Fruit fly (Drosophila melanogaster): Measurements from ENCODE around the gene Spn28F.

The Spn28F gene

dm6 chr2L:8277561-8278201, 36.1 kb upstream of the Spn28F start (continued):
- TF ChIP-seq CG8765 (GFP tag; IDR thresholded peaks at IDR 0.05) (peak; percentile 96), kay (GFP tag; optimal IDR thresholded peaks at IDR 0.05) (peak; percentile 97), CG8388 (GFP tag; optimal IDR thresholded peaks at IDR 0.05) (peak; percentile 98), CG10366 (GFP tag; IDR thresholded peaks at IDR 0.05) (peak; percentile 98), sug (tag; optimal IDR thresholded peaks at IDR 0.05) (peak; percentile 81), bab2 (GFP tag; optimal IDR thresholded peaks at IDR 0.05) (peak; percentile 95), CG11247 (GFP tag; IDR thresholded peaks at IDR 0.05) (peak; percentile 98), tap (tag; optimal IDR thresholded peaks at IDR 0.05) (peak; percentile 93), run (tag; optimal IDR thresholded peaks at IDR 0.05) (peak; percentile 97), crol (GFP tag; IDR thresholded peaks at IDR 0.05) (peak; percentile 84), CG13424 (tag; optimal IDR thresholded peaks at IDR 0.05) (peak; percentile 99), CG12942 (GFP tag; optimal IDR thresholded peaks at IDR 0.05) (peak; percentile 97), sima (GFP tag; optimal IDR thresholded peaks at IDR 0.05) (peak; percentile 82), insv (GFP tag; optimal IDR thresholded peaks at IDR 0.05) (peak; percentile 11 to 62), CG12155 (GFP tag; optimal IDR thresholded peaks at IDR 0.05) (peak; percentile 94), CG1529 (GFP tag; optimal IDR thresholded peaks at IDR 0.05) (peak; percentile 98), CG17829 (tag; optimal IDR thresholded peaks at IDR 0.05) (peak; percentile 97), Trl (optimal IDR thresholded peaks at IDR 0.05) (peak; percentile 88), Trl (GFP tag; optimal IDR thresholded peaks at IDR 0.05) (peak; percentile 58), Nf-YC (tag; optimal IDR thresholded peaks at IDR 0.05) (peak; percentile 73), sim (GFP tag; IDR thresholded peaks at IDR 0.05) (peak; percentile 99), CG2116 (GFP tag; optimal IDR thresholded peaks at IDR 0.05) (peak; percentile 89), Rfx (GFP tag; IDR thresholded peaks at IDR 0.05) (peak; percentile 97), bcd (GFP tag; optimal IDR thresholded peaks at IDR 0.05) (peak; percentile 97), gsb-n (tag; optimal IDR thresholded peaks at IDR 0.05) (peak; percentile 99), tll (GFP tag; optimal IDR thresholded peaks at IDR 0.05) (peak in 1 of 2 experiments; percentile 18), her (GFP tag; optimal IDR thresholded peaks at IDR 0.05) (peak; percentile 34), ham (GFP tag; IDR thresholded peaks at IDR 0.05) (peak; percentile 83), ERR (GFP tag; optimal IDR thresholded peaks at IDR 0.05) (peak; percentile 82), E2f1 (GFP tag; IDR thresholded peaks at IDR 0.05) (peak; percentile 99), CG18476 (GFP tag; optimal IDR thresholded peaks at IDR 0.05) (peak; percentile 97), ap (GFP tag; IDR thresholded peaks at IDR 0.05) (peak; percentile 99), dpn (GFP tag; optimal IDR thresholded peaks at IDR 0.05) (peak; percentile 93 to 97), CG15601 (tag; optimal IDR thresholded peaks at IDR 0.05) (peak; percentile 98), kni (GFP tag; optimal IDR thresholded peaks at IDR 0.05) (peak; percentile 93), CG8944 (GFP tag; optimal IDR thresholded peaks at IDR 0.05) (peak; percentile 80), NfI (GFP tag; optimal IDR thresholded peaks at IDR 0.05) (peak; percentile 94), CG1024 (GFP tag; IDR thresholded peaks at IDR 0.05) (peak; percentile 97), Scr (GFP tag; IDR thresholded peaks at IDR 0.05; ENCODE audit: partially characterized antibody) (no peak), eve (GFP tag; optimal IDR thresholded peaks at IDR 0.05) (peak in 1 of 2 experiments; percentile 97), eyg (GFP tag; optimal IDR thresholded peaks at IDR 0.05) (peak; percentile 72), CG6254 (GFP tag; optimal IDR thresholded peaks at IDR 0.05) (peak; percentile 96), CG7745 (tag; optimal IDR thresholded peaks at IDR 0.05) (peak; percentile 94), br (optimal IDR thresholded peaks at IDR 0.05) (no peak), CG10543 (GFP tag; optimal IDR thresholded peaks at IDR 0.05) (peak; percentile 67), gfzf (GFP tag; optimal IDR thresholded peaks at IDR 0.05) (no peak), CG2129 (GFP tag; IDR thresholded peaks at IDR 0.05; ENCODE audit: partially characterized antibody) (no peak), CG6683 (GFP tag; optimal IDR thresholded peaks at IDR 0.05) (peak; percentile 94), CG8281 (tag; optimal IDR thresholded peaks at IDR 0.05) (peak; percentile 88), NC2β (GFP tag; optimal IDR thresholded peaks at IDR 0.05) (peak; percentile 94)
